Worm (Caenorhabditis elegans): ENCODE measurements around the gene rcan-1.
A peak's percentile ranks its signal among the peaks of the same experiment; 100 is the strongest.

The rcan-1 gene

ce11 chrIII:5715467-5715866 is 31.6 kb upstream of the rcan-1 start (continued):
- TF ChIP-seq unc-62 (GFP tag; optimal IDR thresholded peaks at IDR 0.05) (no peak), skn-1 (tag; optimal IDR thresholded peaks at IDR 0.05) (peak; percentile 54), lin-14 (GFP tag; optimal IDR thresholded peaks at IDR 0.05) (peak; percentile 90), mdl-1 (tag; optimal IDR thresholded peaks at IDR 0.05) (peak in 1 of 2 experiments; percentile 62), C04F5.9 (tag; optimal IDR thresholded peaks at IDR 0.05) (no peak), fkh-10 (GFP tag; optimal IDR thresholded peaks at IDR 0.05) (peak; percentile 10), nhr-84 (tag; optimal IDR thresholded peaks at IDR 0.05) (no peak), mep-1 (tag; optimal IDR thresholded peaks at IDR 0.05) (peak; percentile 74), zip-4 (GFP tag; optimal IDR thresholded peaks at IDR 0.05) (no peak), snu-23 (GFP tag; optimal IDR thresholded peaks at IDR 0.05) (peak; percentile 67), ama-1 (optimal IDR thresholded peaks at IDR 0.05) (no peak), tlp-1 (tag; optimal IDR thresholded peaks at IDR 0.05) (no peak), isw-1 (GFP tag; IDR thresholded peaks at IDR 0.05) (peak; percentile 39; the same call in 1 of the 2 replicates), tbx-2 (tag; optimal IDR thresholded peaks at IDR 0.05) (peak; percentile 46), alr-1 (tag; optimal IDR thresholded peaks at IDR 0.05; ENCODE audit: borderline replicate concordance) (no peak), nhr-11 (tag; optimal IDR thresholded peaks at IDR 0.05) (no peak), mab-9 (GFP tag; IDR thresholded peaks at IDR 0.05) (no peak), aha-1 (tag; optimal IDR thresholded peaks at IDR 0.05) (no peak), dpl-1 (GFP tag; optimal IDR thresholded peaks at IDR 0.05) (peak in 2 of 3 experiments; percentile 49 to 62), lin-35 (GFP tag; optimal IDR thresholded peaks at IDR 0.05) (peak; percentile 55 to 64), snpc-4 (tag; optimal IDR thresholded peaks at IDR 0.05) (peak; percentile 31), efl-3 (GFP tag; optimal IDR thresholded peaks at IDR 0.05) (no peak), dsc-1 (tag; optimal IDR thresholded peaks at IDR 0.05) (peak; percentile 30), lin-13 (GFP tag; optimal IDR thresholded peaks at IDR 0.05) (no peak), ceh-88 (GFP tag; IDR thresholded peaks at IDR 0.05) (no peak), nhr-237 (tag; optimal IDR thresholded peaks at IDR 0.05) (no peak), ceh-90 (tag; optimal IDR thresholded peaks at IDR 0.05) (no peak), nhr-90 (tag; optimal IDR thresholded peaks at IDR 0.05; ENCODE audit: poor library complexity) (no peak), unc-86 (tag; optimal IDR thresholded peaks at IDR 0.05) (peak; percentile 35), fos-1 (tag; optimal IDR thresholded peaks at IDR 0.05) (peak; percentile 28), fkh-4 (tag; optimal IDR thresholded peaks at IDR 0.05; ENCODE audit: borderline replicate concordance) (no peak), vab-15 (tag; optimal IDR thresholded peaks at IDR 0.05) (no peak), aly-2 (tag; optimal IDR thresholded peaks at IDR 0.05) (no peak), nhr-19 (GFP tag; conservative IDR thresholded peaks at IDR 0.05) (no peak), nhr-77 (tag; optimal IDR thresholded peaks at IDR 0.05) (peak; percentile 43), nhr-76 (tag; optimal IDR thresholded peaks at IDR 0.05) (no peak), Y116A8C.19 (tag; optimal IDR thresholded peaks at IDR 0.05; ENCODE audit: borderline replicate concordance) (no peak), ztf-11 (tag; optimal IDR thresholded peaks at IDR 0.05) (no peak), irx-1 (tag; optimal IDR thresholded peaks at IDR 0.05) (no peak), fkh-8 (tag; optimal IDR thresholded peaks at IDR 0.05) (peak; percentile 49), ztf-4 (tag; optimal IDR thresholded peaks at IDR 0.05) (no peak), ceh-8 (GFP tag; optimal IDR thresholded peaks at IDR 0.05) (no peak), nhr-85 (tag) (no peak), hlh-17 (GFP tag; optimal IDR thresholded peaks at IDR 0.05; ENCODE audit: borderline replicate concordance) (no peak), elt-2 (tag; optimal IDR thresholded peaks at IDR 0.05) (no peak), rnt-1 (tag; optimal IDR thresholded peaks at IDR 0.05) (peak; percentile 75), sptf-1 (tag; optimal IDR thresholded peaks at IDR 0.05) (no peak)

Measured in whole organism, L1 larva.